Fruit fly (Drosophila melanogaster) whole organism, embryonic: ENCODE measurements around the gene CG43658.
A peak's percentile ranks its signal among the peaks of the same experiment; 100 is the strongest.

Source experiments
- ATbp ChIP-seq: fragments of 200-800 bp; sonication (Bioruptor generic); optimal IDR thresholded peaks from 2 replicates; lab custom pipeline; 2017; ENCODE audit warnings: missing biosample characterization, mild to moderate bottlenecking, missing genetic modification characterization, missing genetic modification reagents
- Antp ChIP-seq: fragments of 200-800 bp; sonication (Bioruptor generic); optimal IDR thresholded peaks from 3 replicates; lab custom pipeline; 2016; ENCODE audit warnings: missing biosample characterization, missing genetic modification characterization
- Asciz ChIP-seq: fragments of 200-800 bp; sonication (Bioruptor generic); optimal IDR thresholded peaks from 2 replicates; lab custom pipeline; 2017; ENCODE audit warnings: missing biosample characterization, mild to moderate bottlenecking, missing genetic modification characterization, missing genetic modification reagents
- CG10147 ChIP-seq: fragments of 200-800 bp; sonication (Bioruptor generic); optimal IDR thresholded peaks from 2 replicates; lab custom pipeline; 2019; ENCODE audit warnings: missing biosample characterization, mild to moderate bottlenecking, missing genetic modification characterization, moderate library complexity
- CG10321 ChIP-seq: fragments of 200-800 bp; sonication (Bioruptor generic); IDR thresholded peaks from 2 replicates; pipeline ENCODE4 v1.3.6; 2022; ENCODE audit warnings: missing biosample characterization, missing genetic modification characterization
- CG10543 ChIP-seq: fragments of 200-800 bp; sonication (Bioruptor generic); optimal IDR thresholded peaks from 3 replicates; lab custom pipeline; 2017; ENCODE audit warnings: missing biosample characterization, mild to moderate bottlenecking, missing genetic modification characterization, moderate library complexity
- CG1233 ChIP-seq: fragments of 200-800 bp; sonication (Bioruptor generic); optimal IDR thresholded peaks from 4 replicates; lab custom pipeline; 2018; ENCODE audit warnings: missing biosample characterization, mild to moderate bottlenecking, missing genetic modification characterization
- CG14860 ChIP-seq: fragments of 200-800 bp; sonication (Bioruptor generic); IDR thresholded peaks from 3 replicates; pipeline ENCODE4 v1.3.6; 2022; ENCODE audit warnings: missing biosample characterization, missing genetic modification characterization; ENCODE audit not compliant: partially characterized antibody
- CG15479 ChIP-seq: fragments of 200-800 bp; sonication (Bioruptor generic); optimal IDR thresholded peaks from 3 replicates; lab custom pipeline; 2019; ENCODE audit warnings: missing biosample characterization, mild to moderate bottlenecking, missing genetic modification characterization, moderate library complexity
- CG15696 ChIP-seq: fragments of 200-800 bp; sonication (Bioruptor generic); optimal IDR thresholded peaks from 2 replicates; lab custom pipeline; 2019; ENCODE audit warnings: missing biosample characterization, mild to moderate bottlenecking, missing genetic modification characterization, moderate library complexity
- CG16813 ChIP-seq: fragments of 200-800 bp; sonication (Bioruptor generic); IDR thresholded peaks from 3 replicates; pipeline ENCODE4 v1.3.6; 2022; ENCODE audit warnings: missing biosample characterization, missing genetic modification characterization; ENCODE audit not compliant: partially characterized antibody
- CG17359 ChIP-seq: fragments of 200-800 bp; sonication (Bioruptor generic); optimal IDR thresholded peaks from 3 replicates; lab custom pipeline; 2018; ENCODE audit warnings: missing biosample characterization, mild to moderate bottlenecking, missing genetic modification characterization, moderate library complexity
- CG4707 ChIP-seq: fragments of 200-800 bp; sonication (Bioruptor generic); optimal IDR thresholded peaks from 2 replicates; lab custom pipeline; 2018; ENCODE audit warnings: missing biosample characterization, mild to moderate bottlenecking, missing genetic modification characterization, moderate library complexity
- CG7372 ChIP-seq: fragments of 200-800 bp; sonication (Bioruptor generic); IDR thresholded peaks from 2 replicates; pipeline ENCODE4 v1.3.6; 2022; ENCODE audit warnings: missing biosample characterization, missing genetic modification characterization
- CG7928 ChIP-seq: fragments of 200-800 bp; sonication (Bioruptor generic); optimal IDR thresholded peaks from 2 replicates; lab custom pipeline; 2017; ENCODE audit warnings: missing biosample characterization, mild to moderate bottlenecking, missing genetic modification characterization
- CG7987 ChIP-seq: fragments of 200-800 bp; sonication (Bioruptor generic); optimal IDR thresholded peaks from 2 replicates; lab custom pipeline; 2018; ENCODE audit warnings: missing biosample characterization, mild to moderate bottlenecking, missing genetic modification characterization, moderate library complexity
- CG8290 ChIP-seq, 3 experiments: fragments of 200-800 bp; sonication (Bioruptor generic); optimal IDR thresholded peaks; 2 replicates each; lab custom pipeline; 2016 to 2019; ENCODE audit warnings: missing biosample characterization in 3 of 3, missing genetic modification characterization in 3 of 3, mild to moderate bottlenecking in 2 of 3, moderate library complexity in 1 of 3
- CG8765 ChIP-seq: fragments of 200-800 bp; sonication (Bioruptor generic); IDR thresholded peaks from 2 replicates; pipeline ENCODE4 v1.3.6; 2022; ENCODE audit warnings: missing biosample characterization, missing genetic modification characterization
- D19B ChIP-seq: fragments of 200-800 bp; sonication (Bioruptor generic); optimal IDR thresholded peaks from 2 replicates; lab custom pipeline; 2017; ENCODE audit warnings: missing biosample characterization, mild to moderate bottlenecking, missing genetic modification characterization
- Doc2 ChIP-seq: fragments of 200-800 bp; sonication (Bioruptor generic); IDR thresholded peaks from 2 replicates; pipeline ENCODE4 v1.3.6; 2022; ENCODE audit warnings: missing biosample characterization, missing genetic modification characterization
- Dp ChIP-seq: fragments of 200-800 bp; sonication (Bioruptor generic); optimal IDR thresholded peaks from 2 replicates; lab custom pipeline; 2018; ENCODE audit warnings: missing biosample characterization, mild to moderate bottlenecking, missing genetic modification characterization, moderate library complexity
- Dref ChIP-seq: fragments of 200-800 bp; sonication (Bioruptor generic); IDR thresholded peaks from 2 replicates; pipeline ENCODE4 v1.3.6; 2022; ENCODE audit warnings: missing biosample characterization, missing genetic modification characterization
- E2f1 ChIP-seq: fragments of 200-800 bp; sonication (Bioruptor generic); IDR thresholded peaks from 2 replicates; pipeline ENCODE4 v1.3.6; 2022; ENCODE audit warnings: missing biosample characterization, missing genetic modification characterization
- Gug ChIP-seq: fragments of 200-800 bp; sonication (Bioruptor generic); IDR thresholded peaks from 4 replicates; pipeline ENCODE4 v1.3.6; 2022; ENCODE audit warnings: missing biosample characterization, missing genetic modification characterization
- Hand ChIP-seq: fragments of 200-800 bp; sonication (Bioruptor generic); optimal IDR thresholded peaks from 2 replicates; lab custom pipeline; 2017; ENCODE audit warnings: mild to moderate bottlenecking, missing biosample characterization, missing genetic modification reagents, missing genetic modification characterization
- HmgD ChIP-seq: fragments of 200-800 bp; sonication (Bioruptor generic); optimal IDR thresholded peaks from 3 replicates; lab custom pipeline; 2016; ENCODE audit warnings: missing biosample characterization, missing genetic modification characterization
- Hmx ChIP-seq: fragments of 200-800 bp; sonication (Bioruptor generic); optimal IDR thresholded peaks from 2 replicates; lab custom pipeline; 2016; ENCODE audit warnings: missing biosample characterization, missing genetic modification characterization
- MBD-R2 ChIP-seq: fragments of 200-800 bp; sonication (Bioruptor generic); IDR thresholded peaks from 2 replicates; pipeline ENCODE4 v1.3.6; 2022; ENCODE audit warnings: missing biosample characterization, missing genetic modification characterization
- Med ChIP-seq: fragments of 200-800 bp; sonication (Bioruptor generic); peaks from one replicate; lab custom pipeline; 2016; ENCODE audit warnings: missing biosample characterization, missing genetic modification characterization, mild to moderate bottlenecking, inconsistent platforms, moderate library complexity
- Mes4 ChIP-seq: fragments of 200-800 bp; sonication (Bioruptor generic); optimal IDR thresholded peaks from 2 replicates; lab custom pipeline; 2016; ENCODE audit warnings: missing biosample characterization, missing genetic modification characterization
- Mrtf ChIP-seq: fragments of 200-800 bp; sonication (Bioruptor generic); IDR thresholded peaks from 3 replicates; pipeline ENCODE4 v1.3.6; 2022; ENCODE audit warnings: missing biosample characterization, missing genetic modification characterization
- Myb ChIP-seq: fragments of 200-800 bp; sonication (Bioruptor generic); optimal IDR thresholded peaks from 2 replicates; lab custom pipeline; 2016; ENCODE audit warnings: missing biosample characterization, missing genetic modification characterization
- NfI ChIP-seq: fragments of 200-800 bp; sonication (Bioruptor generic); optimal IDR thresholded peaks from 3 replicates; lab custom pipeline; 2018; ENCODE audit warnings: missing biosample characterization, mild to moderate bottlenecking, missing genetic modification characterization, moderate library complexity
- Vsx1 ChIP-seq: fragments of 200-800 bp; sonication (Bioruptor generic); optimal IDR thresholded peaks from 2 replicates; lab custom pipeline; 2017; ENCODE audit warnings: missing biosample characterization, mild to moderate bottlenecking, missing genetic modification characterization, missing genetic modification reagents
- ab ChIP-seq: fragments of 200-800 bp; sonication (Bioruptor generic); optimal IDR thresholded peaks from 2 replicates; lab custom pipeline; 2016; ENCODE audit warnings: missing biosample characterization, missing genetic modification characterization
- bcd ChIP-seq: fragments of 200-800 bp; sonication (Bioruptor generic); optimal IDR thresholded peaks from 2 replicates; lab custom pipeline; 2017; ENCODE audit warnings: missing biosample characterization, mild to moderate bottlenecking, missing genetic modification characterization
- cas ChIP-seq: fragments of 200-800 bp; sonication (Bioruptor generic); IDR thresholded peaks from 2 replicates; pipeline ENCODE4 v1.3.6; 2022; ENCODE audit warnings: missing biosample characterization, missing genetic modification characterization
- cato ChIP-seq: fragments of 200-800 bp; sonication (Bioruptor generic); optimal IDR thresholded peaks from 2 replicates; lab custom pipeline; 2016; ENCODE audit warnings: missing biosample characterization, missing genetic modification characterization, borderline replicate concordance
- cg ChIP-seq: fragments of 200-800 bp; sonication (Bioruptor generic); optimal IDR thresholded peaks from 3 replicates; lab custom pipeline; 2019; ENCODE audit warnings: missing biosample characterization, mild to moderate bottlenecking, missing genetic modification characterization, moderate library complexity
- dan ChIP-seq: fragments of 200-800 bp; sonication (Bioruptor generic); IDR thresholded peaks from 2 replicates; pipeline ENCODE4 v1.3.6; 2022; ENCODE audit warnings: missing biosample characterization, missing genetic modification characterization
- dati ChIP-seq: fragments of 200-800 bp; sonication (Bioruptor generic); IDR thresholded peaks from 2 replicates; pipeline ENCODE4 v1.3.6; 2022; ENCODE audit warnings: missing biosample characterization, missing genetic modification characterization
- dm ChIP-seq: fragments of 200-800 bp; sonication (Bioruptor generic); optimal IDR thresholded peaks from 3 replicates; lab custom pipeline; 2016; ENCODE audit warnings: missing biosample characterization, missing genetic modification characterization
- dysf ChIP-seq: fragments of 200-800 bp; sonication (Bioruptor generic); IDR thresholded peaks from 3 replicates; pipeline ENCODE4 v1.3.6; 2022; ENCODE audit warnings: missing biosample characterization, missing genetic modification characterization
- gsb ChIP-seq: fragments of 200-800 bp; sonication (Bioruptor generic); IDR thresholded peaks from 2 replicates; pipeline ENCODE4 v1.3.6; 2022; ENCODE audit warnings: missing biosample characterization, missing genetic modification characterization
- inv ChIP-seq: fragments of 200-800 bp; sonication (Bioruptor generic); IDR thresholded peaks from 2 replicates; pipeline ENCODE4 v1.3.6; 2022; ENCODE audit warnings: missing biosample characterization, missing genetic modification characterization; ENCODE audit not compliant: partially characterized antibody
- peb ChIP-seq: fragments of 200-800 bp; sonication (Bioruptor generic); IDR thresholded peaks from 2 replicates; pipeline ENCODE4 v1.3.6; 2022; ENCODE audit warnings: missing biosample characterization, missing genetic modification characterization
- pho ChIP-seq: fragments of 200-800 bp; sonication (Bioruptor generic); optimal IDR thresholded peaks from 2 replicates; lab custom pipeline; 2016; ENCODE audit warnings: missing biosample characterization, missing genetic modification characterization
- slp2 ChIP-seq: fragments of 200-800 bp; sonication (Bioruptor generic); optimal IDR thresholded peaks from 2 replicates; lab custom pipeline; 2016; ENCODE audit warnings: missing biosample characterization, missing genetic modification characterization
- sug ChIP-seq: fragments of 200-800 bp; optimal IDR thresholded peaks from 2 replicates; lab custom pipeline; 2019; ENCODE audit warnings: missing biosample characterization, mild to moderate bottlenecking, missing genetic modification characterization, moderate library complexity
- zen2 ChIP-seq: fragments of 200-800 bp; sonication (Bioruptor generic); IDR thresholded peaks from 3 replicates; pipeline ENCODE4 v1.3.6; 2022; ENCODE audit warnings: missing biosample characterization, missing genetic modification characterization; ENCODE audit not compliant: partially characterized antibody

The CG43658 gene

DNA sequence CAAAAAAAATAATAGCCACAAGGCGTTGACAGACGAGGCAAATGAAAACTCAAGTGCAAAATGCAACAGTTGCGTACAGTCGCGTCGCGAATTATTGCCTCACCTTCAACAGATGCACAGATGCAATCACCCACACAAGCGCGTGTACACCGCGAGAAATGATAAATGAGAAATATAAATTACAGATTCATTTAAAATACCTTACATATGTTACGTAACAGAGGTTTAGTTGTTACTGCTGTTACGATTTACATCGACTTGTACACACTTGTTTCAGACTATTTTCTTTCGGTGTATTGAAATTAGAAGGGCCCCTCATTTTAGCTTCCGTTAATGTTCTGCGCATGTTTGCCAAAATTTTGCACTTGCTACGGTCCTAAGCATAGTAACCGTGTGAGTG lies 52.1 kb downstream of the CG43658 start (continued):
- TF ChIP-seq bcd (GFP tag; lab: Kevin White, UChicago) (peak; percentile 53), CG1233 (GFP tag; lab: Kevin White, UChicago) (no peak), CG15696 (tag; lab: Kevin White, UChicago) (peak; percentile 71), D19B (GFP tag; lab: Kevin White, UChicago) (no peak), CG8765 (GFP tag; lab: Robert Waterston, UW) (peak; percentile 57; the same call in 1 of the 2 replicates), pho (GFP tag; lab: Kevin White, UChicago) (peak; percentile 29), CG17359 (tag; lab: Kevin White, UChicago) (peak; percentile 56), CG10147 (GFP tag; lab: Kevin White, UChicago) (no peak), slp2 (no peak), MBD-R2 (no peak), Antp (GFP tag; lab: Kevin White, UChicago) (peak; percentile 21), dm (GFP tag; lab: Kevin White, UChicago) (no peak), Dref (GFP tag; lab: Robert Waterston, UW) (no peak), Gug (GFP tag; lab: Robert Waterston, UW) (peak; percentile 42; the same call in 1 of the 4 replicates), E2f1 (GFP tag; lab: Robert Waterston, UW) (peak; percentile 62), Hand (GFP tag; lab: Kevin White, UChicago) (no peak), HmgD (GFP tag; lab: Kevin White, UChicago) (no peak), Vsx1 (GFP tag; lab: Kevin White, UChicago) (no peak), CG7928 (GFP tag; lab: Kevin White, UChicago) (no peak), CG10543 (no peak), ATbp (GFP tag; lab: Kevin White, UChicago) (peak; percentile 54), Hmx (GFP tag; lab: Kevin White, UChicago) (no peak), cg (GFP tag; lab: Kevin White, UChicago) (peak; percentile 29), Med (GFP tag; lab: Kevin White, UChicago) (peak; percentile 91), CG7372 (GFP tag; lab: Robert Waterston, UW) (no peak), dysf (peak; percentile 51), Doc2 (no peak), gsb (GFP tag; lab: Robert Waterston, UW) (no peak), Dp (no peak), Mes4 (GFP tag; lab: Kevin White, UChicago) (peak; percentile 19), zen2 (GFP tag; lab: Robert Waterston, UW) (no peak), Myb (GFP tag; lab: Kevin White, UChicago) (peak; percentile 29), inv (GFP tag; lab: Robert Waterston, UW) (no peak), cas (GFP tag; lab: Robert Waterston, UW) (no peak), Mrtf (GFP tag; lab: Robert Waterston, UW) (peak; percentile 48; the same call in 1 of the 3 replicates), Asciz (peak; percentile 56), dan (GFP tag; lab: Robert Waterston, UW) (peak; percentile 59; the same call in 1 of the 2 replicates), cato (peak; percentile 28), ab (GFP tag; lab: Kevin White, UChicago) (peak; percentile 27), CG7987 (GFP tag; lab: Kevin White, UChicago) (no peak), CG8290 (GFP tag; optimal IDR thresholded peaks at IDR 0.05; lab: Kevin White, UChicago) (no peak), CG8290 (tag; optimal IDR thresholded peaks at IDR 0.05; lab: Kevin White, UChicago) (peak in 1 of 2 experiments; percentile 59), CG14860 (GFP tag; lab: Robert Waterston, UW) (no peak), NfI (GFP tag; lab: Kevin White, UChicago) (peak; percentile 48), CG16813 (GFP tag; lab: Robert Waterston, UW) (no peak), peb (GFP tag; lab: Robert Waterston, UW) (0 out of 2 replicates have a peak, but pooled peaks have one; percentile 9), CG15479 (GFP tag; lab: Kevin White, UChicago) (no peak), dati (GFP tag; lab: Robert Waterston, UW) (peak; percentile 54; the same call in 1 of the 2 replicates), CG4707 (peak; percentile 10), CG10321 (GFP tag; lab: Robert Waterston, UW) (no peak), sug (tag; lab: Kevin White, UChicago) (no peak)
